Fruit fly (Drosophila melanogaster): ENCODE measurements around the gene CG6813.

The CG6813 gene

dm6 chr3R:11669017-11669953 lies 42.8 kb upstream of the CG6813 start:
- peak; percentile 2 for TF ChIP-seq bab1 (GFP tag; optimal IDR thresholded peaks at IDR 0.05)
- TF ChIP-seq Mnt (GFP tag; optimal IDR thresholded peaks at IDR 0.05), result no peak

DNA sequence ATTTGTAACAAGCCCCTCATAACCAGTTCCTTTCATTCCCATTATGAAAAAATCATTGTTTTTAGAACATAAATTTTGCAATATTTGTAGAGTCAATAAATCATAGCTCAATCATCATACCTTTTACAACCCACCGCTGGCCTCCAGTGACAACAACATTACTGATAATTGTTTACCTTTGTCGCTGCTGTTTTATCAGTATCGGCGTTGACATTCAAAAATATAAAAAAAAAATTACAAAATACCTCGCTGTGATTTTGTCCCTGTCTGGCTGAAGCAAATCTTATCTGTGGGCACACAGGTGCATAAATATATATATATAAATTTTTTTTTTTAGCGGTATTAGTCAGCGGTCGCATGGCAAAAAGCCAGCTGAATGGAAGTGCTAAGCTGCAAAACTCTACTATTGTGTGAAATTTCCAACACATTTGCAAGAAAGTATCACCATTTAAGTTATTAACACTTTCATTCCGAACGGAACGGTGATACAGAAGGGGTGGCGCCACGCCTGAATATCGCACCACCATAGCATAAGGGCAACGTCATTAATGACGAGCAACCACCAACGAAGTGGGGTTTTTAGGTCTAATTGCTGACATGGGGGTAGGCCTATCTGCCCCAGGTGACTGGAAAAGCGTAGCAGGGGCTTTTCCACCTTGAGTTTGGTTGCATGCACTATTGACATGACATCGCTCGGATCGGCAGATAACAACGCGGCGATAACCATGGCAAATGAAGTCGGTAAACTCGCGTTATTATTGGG lies 39.7 kb upstream of the CG6813 start:
- peak; percentile 25 for TF ChIP-seq CG12768 (GFP tag; optimal IDR thresholded peaks at IDR 0.05)
- no peak for TF ChIP-seq CG33017 (tag; optimal IDR thresholded peaks at IDR 0.05)
- no peak for TF ChIP-seq CG1620 (GFP tag; optimal IDR thresholded peaks at IDR 0.05)
- TF ChIP-seq Mnt (GFP tag; optimal IDR thresholded peaks at IDR 0.05), result peak; percentile 11
- TF ChIP-seq cic (GFP tag; optimal IDR thresholded peaks at IDR 0.05), result peak; percentile 53
- no peak for TF ChIP-seq cnc (optimal IDR thresholded peaks at IDR 0.05)
- peak; percentile 88 for TF ChIP-seq kay (GFP tag; ENCODE audit: borderline replicate concordance)
- TF ChIP-seq CG7045 (GFP tag; optimal IDR thresholded peaks at IDR 0.05), result peak; percentile 8
- no peak for TF ChIP-seq CG14711 (tag; optimal IDR thresholded peaks at IDR 0.05)

- TF ChIP-seq bab1 (GFP tag; optimal IDR thresholded peaks at IDR 0.05) (peak; percentile 47), CG1620 (GFP tag; optimal IDR thresholded peaks at IDR 0.05) (no peak)
Observed at dm6 chr3R:11665508-11665907, 39.1 kb upstream of the CG6813 start.

- no peak for TF ChIP-seq CG7101 (tag; optimal IDR thresholded peaks at IDR 0.05)
- TF ChIP-seq CG14711 (tag; optimal IDR thresholded peaks at IDR 0.05), result no peak
- TF ChIP-seq Crg-1 (GFP tag; optimal IDR thresholded peaks at IDR 0.05), result no peak
- no peak for TF ChIP-seq CG11617 (GFP tag; optimal IDR thresholded peaks at IDR 0.05)
Observed at dm6 chr3R:11663441-11663840, 37.0 kb upstream of the CG6813 start.

DNA sequence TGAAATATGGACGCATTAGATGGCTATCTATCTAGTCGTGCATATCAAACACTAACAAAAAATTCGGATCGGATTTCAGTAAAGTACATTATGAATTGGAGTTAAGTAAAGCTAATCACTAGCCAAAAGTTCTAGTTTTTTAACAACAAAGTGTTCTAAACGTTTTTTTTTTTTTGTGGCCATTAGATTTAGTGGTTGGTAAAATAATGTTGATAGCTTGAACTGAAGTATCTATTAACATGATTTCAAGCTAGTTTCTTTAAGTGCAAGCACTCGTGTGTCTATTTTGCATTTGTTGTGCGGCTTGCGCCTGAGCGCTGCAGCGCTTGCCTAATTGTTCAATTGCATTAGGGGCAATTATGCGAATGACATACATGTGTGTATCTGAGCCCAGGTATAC lies 36.2 kb upstream of the CG6813 start:
- no peak for TF ChIP-seq CG12768 (GFP tag; optimal IDR thresholded peaks at IDR 0.05)
- TF ChIP-seq Hr96 (GFP tag; optimal IDR thresholded peaks at IDR 0.05), result no peak
- TF ChIP-seq toe (GFP tag; optimal IDR thresholded peaks at IDR 0.05), result no peak
- no peak for TF ChIP-seq tj (GFP tag; optimal IDR thresholded peaks at IDR 0.05)
- no peak for TF ChIP-seq Clk (GFP tag; optimal IDR thresholded peaks at IDR 0.05)
- no peak for TF ChIP-seq CG11617 (GFP tag; optimal IDR thresholded peaks at IDR 0.05)
- TF ChIP-seq cnc (optimal IDR thresholded peaks at IDR 0.05), result no peak
- TF ChIP-seq cic (GFP tag; optimal IDR thresholded peaks at IDR 0.05), result no peak
- TF ChIP-seq Mnt (GFP tag; optimal IDR thresholded peaks at IDR 0.05), result no peak

- TF ChIP-seq Mnt (GFP tag; optimal IDR thresholded peaks at IDR 0.05) (no peak), pad (GFP tag; optimal IDR thresholded peaks at IDR 0.05) (no peak), bab1 (GFP tag; optimal IDR thresholded peaks at IDR 0.05) (peak; percentile 77), CG1620 (GFP tag; optimal IDR thresholded peaks at IDR 0.05) (no peak), cic (GFP tag; optimal IDR thresholded peaks at IDR 0.05) (no peak), CG7045 (GFP tag; optimal IDR thresholded peaks at IDR 0.05) (no peak)
Observed at dm6 chr3R:11661712-11662111, 35.3 kb upstream of the CG6813 start.

dm6 chr3R:11661187-11661586 lies 34.7 kb upstream of the CG6813 start:
- TF ChIP-seq tj (GFP tag; optimal IDR thresholded peaks at IDR 0.05) (peak; percentile 28), CG14711 (tag; optimal IDR thresholded peaks at IDR 0.05) (no peak)

dm6 chr3R:11657786-11658193 lies 31.4 kb upstream of the CG6813 start:
- no peak for TF ChIP-seq bab1 (GFP tag; optimal IDR thresholded peaks at IDR 0.05)
- TF ChIP-seq cic (GFP tag; optimal IDR thresholded peaks at IDR 0.05), result no peak
- no peak for TF ChIP-seq Mnt (GFP tag; optimal IDR thresholded peaks at IDR 0.05)
- no peak for TF ChIP-seq CG7045 (GFP tag; optimal IDR thresholded peaks at IDR 0.05)
- TF ChIP-seq Clk (GFP tag; optimal IDR thresholded peaks at IDR 0.05), result no peak
- no peak for TF ChIP-seq Hr96 (GFP tag; optimal IDR thresholded peaks at IDR 0.05)
- TF ChIP-seq CG5204 (GFP tag; optimal IDR thresholded peaks at IDR 0.05), result no peak
- no peak for TF ChIP-seq cnc (optimal IDR thresholded peaks at IDR 0.05)
- no peak for TF ChIP-seq CG7101 (tag; optimal IDR thresholded peaks at IDR 0.05)
- no peak for TF ChIP-seq CG12768 (GFP tag; optimal IDR thresholded peaks at IDR 0.05)
- TF ChIP-seq toe (GFP tag; optimal IDR thresholded peaks at IDR 0.05), result no peak

Data from whole organism, adult.